Worm (Caenorhabditis elegans) whole organism, L2 larva: ENCODE results near the gene tpst-2.

ENCODE experiments used
- R02D3.7 ChIP-seq: fragments of 150-350 bp; optimal IDR thresholded peaks from 2 replicates; lab custom pipeline; 2014; ENCODE audit warnings: missing biosample characterization, missing genetic modification characterization
- ZK546.5 ChIP-seq: sonication (generic microtip); optimal IDR thresholded peaks from 2 replicates; lab custom pipeline; 2017; ENCODE audit warnings: missing biosample characterization, missing genetic modification characterization
- aly-2 ChIP-seq: fragments of 150-350 bp; optimal IDR thresholded peaks from 2 replicates; lab custom pipeline; 2014; ENCODE audit warnings: missing biosample characterization, missing genetic modification characterization
- ama-1 ChIP-seq: fragments of 150-350 bp; optimal IDR thresholded peaks from 2 replicates; lab custom pipeline; 2018; ENCODE audit warnings: inconsistent platforms
- blmp-1 ChIP-seq: sonication (generic microtip); optimal IDR thresholded peaks from 2 replicates; lab custom pipeline; 2017; ENCODE audit warnings: missing genetic modification characterization, mild to moderate bottlenecking, missing compliant biosample characterization, antibody characterized with exemption, moderate library complexity; ENCODE audit not compliant: insufficient read depth
- ceh-16 ChIP-seq: fragments of 150-350 bp; optimal IDR thresholded peaks from 2 replicates; lab custom pipeline; 2014; ENCODE audit warnings: missing biosample characterization, missing genetic modification characterization
- ceh-82 ChIP-seq: fragments of 150-350 bp; optimal IDR thresholded peaks from 2 replicates; lab custom pipeline; 2014; ENCODE audit warnings: missing biosample characterization, missing genetic modification characterization
- crh-2 ChIP-seq: sonication (generic microtip); optimal IDR thresholded peaks from 2 replicates; lab custom pipeline; 2017; ENCODE audit warnings: missing biosample characterization, missing genetic modification characterization
- dmd-4 ChIP-seq: sonication (generic microtip); optimal IDR thresholded peaks from 2 replicates; lab custom pipeline; 2017; ENCODE audit warnings: missing biosample characterization, missing genetic modification characterization
- elt-1 ChIP-seq: fragments of 150-350 bp; optimal IDR thresholded peaks from 2 replicates; lab custom pipeline; 2014; ENCODE audit warnings: missing biosample characterization, missing genetic modification characterization
- elt-3 ChIP-seq: sonication (generic microtip); optimal IDR thresholded peaks from 2 replicates; lab custom pipeline; 2017; ENCODE audit warnings: missing biosample characterization, missing genetic modification characterization
- lin-11 ChIP-seq: fragments of 150-350 bp; sonication (generic microtip); optimal IDR thresholded peaks from 2 replicates; lab custom pipeline; 2014; ENCODE audit warnings: missing biosample characterization, missing genetic modification characterization, inconsistent platforms, mixed read lengths
- lin-39 ChIP-seq: fragments of 150-350 bp; optimal IDR thresholded peaks from 2 replicates; lab custom pipeline; 2014; ENCODE audit warnings: missing biosample characterization, missing genetic modification reagents, missing genetic modification characterization
- lsy-2 ChIP-seq, 2 experiments: fragments of 150-350 bp in 1 of 2; sonication (generic microtip) in 1 of 2; optimal IDR thresholded peaks; 2 replicates each; lab custom pipeline; 2014 to 2017; ENCODE audit warnings: missing biosample characterization in 2 of 2, missing genetic modification characterization in 2 of 2
- mab-5 ChIP-seq: fragments of 150-350 bp; optimal IDR thresholded peaks from 2 replicates; lab custom pipeline; 2014; ENCODE audit warnings: missing biosample characterization, missing genetic modification characterization
- mbf-1 ChIP-seq: sonication (generic microtip); optimal IDR thresholded peaks from 2 replicates; lab custom pipeline; 2017; ENCODE audit warnings: missing biosample characterization, missing genetic modification characterization
- mdl-1 ChIP-seq, 2 experiments: fragments of 150-350 bp in 1 of 2; sonication (generic microtip) in 1 of 2; optimal IDR thresholded peaks; 2 replicates each; lab custom pipeline; 2017; ENCODE audit warnings: missing biosample characterization in 2 of 2, missing genetic modification characterization in 2 of 2
- nhr-10 ChIP-seq: sonication (generic microtip); optimal IDR thresholded peaks from 2 replicates; lab custom pipeline; 2017; ENCODE audit warnings: missing biosample characterization, missing genetic modification characterization
- nhr-11 ChIP-seq: fragments of 150-350 bp; optimal IDR thresholded peaks from 2 replicates; lab custom pipeline; 2014; ENCODE audit warnings: missing biosample characterization, missing genetic modification characterization
- nhr-12 ChIP-seq: fragments of 150-350 bp; optimal IDR thresholded peaks from 2 replicates; lab custom pipeline; 2014; ENCODE audit warnings: missing biosample characterization, missing genetic modification characterization
- nhr-129 ChIP-seq: fragments of 150-350 bp; optimal IDR thresholded peaks from 2 replicates; lab custom pipeline; 2014; ENCODE audit warnings: missing biosample characterization, missing genetic modification characterization
- nhr-21 ChIP-seq: fragments of 150-350 bp; optimal IDR thresholded peaks from 2 replicates; lab custom pipeline; 2014; ENCODE audit warnings: missing biosample characterization, missing genetic modification characterization
- nhr-23 ChIP-seq: fragments of 150-350 bp; optimal IDR thresholded peaks from 2 replicates; lab custom pipeline; 2014; ENCODE audit warnings: missing biosample characterization, missing genetic modification reagents, missing genetic modification characterization
- nhr-237 ChIP-seq: fragments of 150-350 bp; optimal IDR thresholded peaks from 2 replicates; lab custom pipeline; 2014; ENCODE audit warnings: missing biosample characterization, missing genetic modification characterization
- nhr-25 ChIP-seq: fragments of 150-350 bp; sonication (generic microtip); optimal IDR thresholded peaks from 3 replicates; lab custom pipeline; 2014; ENCODE audit warnings: missing biosample characterization, missing genetic modification characterization
- nhr-77 ChIP-seq: fragments of 150-350 bp; optimal IDR thresholded peaks from 2 replicates; lab custom pipeline; 2014; ENCODE audit warnings: missing biosample characterization, missing genetic modification characterization
- peb-1 ChIP-seq: fragments of 150-350 bp; optimal IDR thresholded peaks from 2 replicates; lab custom pipeline; 2014; ENCODE audit warnings: missing biosample characterization, missing genetic modification characterization
- sem-4 ChIP-seq: fragments of 150-350 bp; optimal IDR thresholded peaks from 2 replicates; lab custom pipeline; 2014; ENCODE audit warnings: missing biosample characterization, missing genetic modification reagents, missing genetic modification characterization
- skn-1 ChIP-seq: sonication (generic microtip); optimal IDR thresholded peaks from 2 replicates; lab custom pipeline; 2017; ENCODE audit warnings: missing biosample characterization, missing genetic modification characterization
- sma-3 ChIP-seq: sonication (generic microtip); optimal IDR thresholded peaks from 2 replicates; lab custom pipeline; 2016; ENCODE audit warnings: missing genetic modification reagents, missing genetic modification characterization, missing compliant biosample characterization
- sma-9 ChIP-seq, 2 experiments: fragments of 150-350 bp in 1 of 2; sonication (generic microtip) in 1 of 2; optimal IDR thresholded peaks; 2 replicates each; lab custom pipeline; 2014 to 2016; ENCODE audit warnings: missing genetic modification characterization in 2 of 2, mild to moderate bottlenecking in 1 of 2, missing biosample characterization in 1 of 2, missing compliant biosample characterization in 1 of 2, missing genetic modification reagents in 1 of 2, moderate library complexity in 1 of 2
- snpc-4 ChIP-seq: fragments of 150-350 bp; optimal IDR thresholded peaks from 2 replicates; lab custom pipeline; 2014; ENCODE audit warnings: missing biosample characterization, missing genetic modification characterization
- unc-55 ChIP-seq: fragments of 150-350 bp; sonication (generic microtip); optimal IDR thresholded peaks from 3 replicates; lab custom pipeline; 2014; ENCODE audit warnings: missing biosample characterization, missing genetic modification reagents, missing genetic modification characterization
- zag-1 ChIP-seq: fragments of 150-350 bp; optimal IDR thresholded peaks from 2 replicates; lab custom pipeline; 2014; ENCODE audit warnings: missing biosample characterization, missing genetic modification characterization
- ztf-1 ChIP-seq: fragments of 200-800 bp; sonication (Bioruptor generic); conservative IDR thresholded peaks from 2 replicates; pipeline ENCODE4 v1.3.6; 2022; ENCODE audit warnings: missing genetic modification characterization, missing compliant biosample characterization
- ztf-11 ChIP-seq: sonication (generic microtip); optimal IDR thresholded peaks from 2 replicates; lab custom pipeline; 2017; ENCODE audit warnings: missing biosample characterization, missing genetic modification characterization
- ztf-4 ChIP-seq: fragments of 150-350 bp; optimal IDR thresholded peaks from 2 replicates; lab custom pipeline; 2014; ENCODE audit warnings: missing biosample characterization, missing genetic modification characterization

The tpst-2 gene

DNA sequence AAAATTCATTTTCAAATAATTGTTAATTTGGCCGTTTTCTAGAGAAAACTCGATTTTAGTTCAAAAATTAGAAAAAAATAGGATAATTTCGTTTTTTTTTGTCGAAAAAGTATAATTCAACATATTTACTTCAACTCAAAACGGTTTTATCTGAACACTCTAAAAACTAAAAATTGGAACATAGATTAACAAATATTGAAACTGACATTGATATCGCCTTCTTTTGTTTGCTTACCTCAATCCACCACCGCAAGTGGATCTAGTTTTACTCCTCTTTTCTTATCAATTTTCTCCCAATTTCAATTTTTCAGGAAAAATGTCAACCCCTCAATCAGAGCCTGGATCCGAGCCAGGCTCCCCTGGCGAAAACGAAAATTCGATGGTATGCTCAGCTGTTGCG is 6.2 kb upstream of the tpst-2 start, which contains the start of gene ptl-1:
Gene ptl-1 (plus strand): TSS at position 301 of the 400 bp plus-strand sequence.
- TF ChIP-seq nhr-10 (tag; lab: Kevin White, UChicago) (no peak), crh-2 (tag; lab: Kevin White, UChicago) (no peak), lsy-2 (tag; optimal IDR thresholded peaks at IDR 0.05; lab: Kevin White, UChicago) (no peak), ama-1 (no peak), lin-11 (no peak), lin-39 (no peak), ztf-11 (tag; lab: Kevin White, UChicago) (no peak), ztf-4 (no peak), nhr-23 (tag; lab: Kevin White, UChicago) (no peak), skn-1 (tag; lab: Kevin White, UChicago) (no peak), peb-1 (tag; lab: Kevin White, UChicago) (no peak), nhr-237 (tag; lab: Kevin White, UChicago) (no peak), zag-1 (tag; lab: Kevin White, UChicago) (no peak), blmp-1 (tag; lab: Kevin White, UChicago) (no peak), ZK546.5 (tag; lab: Kevin White, UChicago) (no peak), ceh-16 (tag; lab: Kevin White, UChicago) (no peak), elt-1 (tag; lab: Kevin White, UChicago) (no peak), mdl-1 (tag; optimal IDR thresholded peaks at IDR 0.05; lab: Kevin White, UChicago) (no peak), sma-3 (GFP tag; lab: Kevin White, UChicago) (no peak), nhr-21 (tag; lab: Kevin White, UChicago) (no peak)
- TF ChIP-seq, all 48 proteins: peak for 0

DNA sequence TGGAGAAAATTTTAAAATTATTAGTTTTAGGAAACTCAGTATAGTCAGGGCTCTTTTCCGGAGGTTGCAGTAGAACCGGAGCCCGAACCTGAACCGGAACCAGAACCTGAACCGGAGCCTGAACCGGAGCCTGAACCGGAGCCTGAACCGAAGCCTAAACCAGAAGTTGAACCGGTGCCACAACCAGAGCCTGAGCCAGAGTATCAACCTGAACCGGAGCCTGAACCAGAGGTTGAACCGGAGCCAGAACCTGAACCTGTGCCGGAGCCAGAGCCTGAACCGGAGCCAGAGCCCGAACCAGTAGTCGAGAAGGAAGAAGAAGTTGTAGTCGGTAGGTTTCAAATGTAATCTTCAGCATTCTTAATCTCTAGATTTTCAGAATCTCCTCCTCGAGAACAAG is 2.5 kb upstream of the tpst-2 start:
- TF ChIP-seq nhr-11 (tag; lab: Kevin White, UChicago) (no peak), ceh-82 (tag; lab: Kevin White, UChicago) (no peak), sem-4 (tag; lab: Kevin White, UChicago) (no peak), ztf-1 (GFP tag; lab: Robert Waterston, UW) (no peak), ceh-16 (tag; lab: Kevin White, UChicago) (no peak), lin-11 (no peak), lsy-2 (tag; optimal IDR thresholded peaks at IDR 0.05; lab: Kevin White, UChicago) (no peak), mdl-1 (tag; optimal IDR thresholded peaks at IDR 0.05; lab: Kevin White, UChicago) (no peak), snpc-4 (tag; lab: Kevin White, UChicago) (no peak), ztf-4 (no peak), sma-3 (GFP tag; lab: Kevin White, UChicago) (no peak), R02D3.7 (tag; lab: Kevin White, UChicago) (no peak), nhr-25 (tag; lab: Kevin White, UChicago) (no peak)

DNA sequence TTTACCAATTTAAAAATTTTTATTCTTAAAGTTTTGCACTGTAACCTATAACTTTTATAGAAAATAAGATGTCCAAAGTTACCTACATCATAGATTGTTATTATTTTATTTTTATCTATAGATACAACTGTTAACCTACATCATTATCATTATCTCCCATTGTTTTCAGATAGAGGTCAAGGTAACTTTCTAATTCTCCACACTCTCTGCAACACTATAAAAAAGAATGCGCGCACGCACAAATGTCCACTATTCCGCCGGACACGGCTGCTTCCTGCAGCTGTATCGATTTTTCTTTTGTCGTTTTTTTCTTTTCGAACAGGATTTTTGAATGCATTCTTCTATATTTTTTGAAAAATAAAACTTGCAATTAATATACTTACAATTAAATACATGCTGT is 1.6 kb downstream of the tpst-2 start:
- TF ChIP-seq lsy-2 (tag; optimal IDR thresholded peaks at IDR 0.05; lab: Kevin White, UChicago) (peak in 1 of 2 experiments; percentile 26), blmp-1 (tag; lab: Kevin White, UChicago) (peak; percentile 56), aly-2 (tag; lab: Kevin White, UChicago) (no peak)

DNA sequence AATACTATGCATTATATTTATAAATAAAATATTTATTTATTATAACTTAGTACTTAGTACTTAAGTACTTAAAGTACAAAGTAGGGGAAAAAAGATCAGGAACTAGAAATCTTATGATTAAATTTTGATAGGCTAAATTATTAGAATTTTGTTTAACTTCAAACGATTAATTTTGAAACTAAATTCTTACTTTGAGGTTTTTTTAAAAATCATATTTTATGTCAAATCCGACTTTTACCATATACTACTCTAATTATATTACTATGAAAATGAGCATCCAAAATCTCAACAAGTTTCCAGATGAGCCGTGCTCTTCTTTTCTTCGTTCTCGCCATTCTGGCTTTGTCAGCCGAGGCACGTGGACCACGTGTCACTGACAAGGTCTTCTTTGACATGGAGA is 2.1 kb downstream of the tpst-2 start, which contains the start of gene cyn-6:
Gene cyn-6 (plus strand): TSS at position 301 of the 400 bp plus-strand sequence.
- no peak for TF ChIP-seq crh-2 (tag; lab: Kevin White, UChicago)
- TF ChIP-seq nhr-129 (tag; lab: Kevin White, UChicago), result no peak
- no peak for TF ChIP-seq zag-1 (tag; lab: Kevin White, UChicago)
- TF ChIP-seq ceh-82 (tag; lab: Kevin White, UChicago), result no peak
- TF ChIP-seq ama-1, result no peak
- TF ChIP-seq unc-55 (GFP tag; lab: Kevin White, UChicago), result no peak

DNA sequence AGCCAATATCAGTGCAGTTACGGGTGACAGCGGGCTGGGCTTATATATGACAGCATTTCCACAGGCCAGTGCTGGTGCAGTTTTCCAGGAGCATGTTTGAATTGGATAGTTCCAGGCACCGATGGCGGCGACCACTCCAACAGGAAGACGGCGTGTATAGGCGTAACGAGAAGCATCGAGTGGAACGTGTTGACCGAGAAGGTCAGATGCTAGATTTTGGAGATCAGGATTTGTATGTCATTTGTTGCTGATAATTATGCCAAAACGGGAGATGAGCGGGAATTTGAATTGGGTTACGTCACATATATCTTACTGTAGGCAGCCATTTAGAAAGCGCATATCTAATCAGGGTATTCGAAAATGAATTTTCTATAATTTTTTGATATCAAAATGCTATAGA is 4.4 kb downstream of the tpst-2 start:
- no peak for TF ChIP-seq aly-2 (tag; lab: Kevin White, UChicago)
- TF ChIP-seq elt-1 (tag; lab: Kevin White, UChicago), result no peak
- no peak for TF ChIP-seq nhr-12 (tag; lab: Kevin White, UChicago)
- TF ChIP-seq mab-5, result no peak
- TF ChIP-seq nhr-237 (tag; lab: Kevin White, UChicago), result no peak
- no peak for TF ChIP-seq sma-9 (GFP tag; optimal IDR thresholded peaks at IDR 0.05; lab: Kevin White, UChicago)
- TF ChIP-seq sma-9 (tag; optimal IDR thresholded peaks at IDR 0.05; lab: Kevin White, UChicago), result no peak
- TF ChIP-seq nhr-23 (tag; lab: Kevin White, UChicago), result no peak
- no peak for TF ChIP-seq mbf-1 (tag; lab: Kevin White, UChicago)
- no peak for TF ChIP-seq ceh-82 (tag; lab: Kevin White, UChicago)
- TF ChIP-seq skn-1 (tag; lab: Kevin White, UChicago), result no peak
- no peak for TF ChIP-seq elt-3 (tag; lab: Kevin White, UChicago)
- no peak for TF ChIP-seq lsy-2 (tag; optimal IDR thresholded peaks at IDR 0.05; lab: Kevin White, UChicago)
- no peak for TF ChIP-seq nhr-77
- no peak for TF ChIP-seq lin-11
- TF ChIP-seq dmd-4 (tag; lab: Kevin White, UChicago), result no peak
- TF ChIP-seq, all 48 proteins: peak for 0
